Worm (Caenorhabditis elegans): ENCODE data around the gene Y43F8B.28.

Gene Y43F8B.28

ce11 chrV:19512260-19512947, 27.3 kb downstream of the Y43F8B.28 start, which contains the start of gene Y43F8B.19:
TSS of gene Y43F8B.19 (minus strand) at chrV:19512310.
- TF ChIP-seq cog-1 (tag; optimal IDR thresholded peaks at IDR 0.05) = no peak
- TF ChIP-seq ztf-29 (GFP tag; IDR thresholded peaks at IDR 0.05) = peak; percentile 67; the same call in 1 of the 2 replicates

DNA sequence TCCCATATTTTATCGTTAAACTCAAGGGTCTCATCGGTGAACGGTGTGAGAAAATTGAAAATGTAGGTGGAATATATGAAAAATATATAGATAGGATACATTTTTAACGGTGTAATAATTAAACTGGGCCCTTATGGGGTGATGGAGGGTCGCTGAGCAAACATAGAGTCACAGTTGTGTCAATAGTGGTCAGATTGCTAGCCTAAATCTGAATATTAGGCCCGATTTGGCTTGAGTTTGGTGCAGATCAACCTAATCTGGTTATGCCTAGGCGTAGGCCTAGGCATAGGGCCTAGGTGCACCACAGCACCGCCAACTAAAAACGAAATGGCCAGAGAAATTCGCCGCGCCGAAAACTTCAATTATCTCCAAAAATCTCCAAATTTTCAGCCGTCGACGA, 28.4 kb downstream of the Y43F8B.28 start, which contains the start of gene phy-4:
Gene phy-4, minus strand, starts transcription at position 101 of the 400 bp plus-strand sequence.
- TF ChIP-seq cog-1 (tag; optimal IDR thresholded peaks at IDR 0.05) (no peak), T22C8.4 (GFP tag; IDR thresholded peaks at IDR 0.05) (no peak), ref-1 (GFP tag; conservative IDR thresholded peaks at IDR 0.05) (no peak), med-1 (GFP tag; optimal IDR thresholded peaks at IDR 0.05; ENCODE audit: insufficient read depth) (no peak), tab-1 (GFP tag; IDR thresholded peaks at IDR 0.05) (no peak), ztf-23 (GFP tag; IDR thresholded peaks at IDR 0.05) (no peak), klf-2 (GFP tag; conservative IDR thresholded peaks at IDR 0.05) (no peak), flt-1 (GFP tag; IDR thresholded peaks at IDR 0.05) (no peak)

- TF ChIP-seq flt-1 (GFP tag; IDR thresholded peaks at IDR 0.05) (no peak), T22C8.4 (GFP tag; IDR thresholded peaks at IDR 0.05) (peak; percentile 68), ztf-29 (GFP tag; IDR thresholded peaks at IDR 0.05) (no peak)
Measured at ce11 chrV:19518468-19519168, 33.5 kb downstream of the Y43F8B.28 start.

DNA sequence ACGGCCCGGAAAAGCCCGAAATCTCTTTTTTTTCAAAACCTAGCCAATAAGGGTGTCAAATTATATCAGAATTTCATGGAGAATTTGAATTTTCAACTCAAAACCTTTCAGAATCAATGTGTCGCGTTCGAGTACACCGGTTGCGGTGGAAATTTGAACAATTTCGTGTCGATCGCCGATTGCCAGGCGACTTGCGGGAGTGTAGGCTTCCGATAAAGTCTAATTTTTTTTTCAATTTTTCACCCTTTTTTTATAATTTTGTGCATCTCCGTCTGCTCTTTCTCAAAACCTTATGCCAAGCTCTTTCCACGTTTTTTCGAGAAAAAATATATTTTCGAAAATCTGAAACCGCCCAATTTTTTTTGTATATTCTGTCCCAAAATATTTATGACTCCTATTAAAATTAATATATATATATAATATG, 34.4 kb downstream of the Y43F8B.28 start:
- TF ChIP-seq ztf-23 (GFP tag; IDR thresholded peaks at IDR 0.05) (no peak), tab-1 (GFP tag; IDR thresholded peaks at IDR 0.05) (no peak), med-1 (GFP tag; optimal IDR thresholded peaks at IDR 0.05; ENCODE audit: insufficient read depth) (no peak), flt-1 (GFP tag; IDR thresholded peaks at IDR 0.05) (0 out of 2 replicates have a peak, but pooled peaks have one; percentile 20), klf-2 (GFP tag; conservative IDR thresholded peaks at IDR 0.05) (no peak)

DNA sequence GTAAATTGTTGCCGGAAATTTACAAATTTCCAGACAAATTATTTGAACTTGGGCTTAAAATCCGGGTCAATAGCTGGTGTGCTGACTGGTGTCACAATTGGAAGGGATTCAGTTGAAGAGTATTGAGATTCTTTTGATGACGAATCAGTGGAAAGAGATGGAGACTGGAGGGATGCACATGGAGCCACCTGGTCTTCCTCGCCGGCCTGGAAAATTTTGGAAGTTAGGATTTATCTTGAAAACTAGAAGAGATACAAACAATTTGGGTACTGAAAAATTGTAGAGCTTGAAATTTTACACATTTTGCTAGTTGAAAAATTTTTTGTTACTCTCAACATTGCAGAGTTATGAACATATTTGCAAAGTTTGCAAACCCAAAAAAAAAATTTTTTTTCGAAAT, 35.0 kb downstream of the Y43F8B.28 start:
- TF ChIP-seq T22C8.4 (GFP tag; IDR thresholded peaks at IDR 0.05) (no peak), flt-1 (GFP tag; IDR thresholded peaks at IDR 0.05) (no peak), ref-1 (GFP tag; conservative IDR thresholded peaks at IDR 0.05) (no peak), ztf-29 (GFP tag; IDR thresholded peaks at IDR 0.05) (no peak), klf-2 (GFP tag; conservative IDR thresholded peaks at IDR 0.05) (no peak), ztf-23 (GFP tag; IDR thresholded peaks at IDR 0.05) (no peak), med-1 (GFP tag; optimal IDR thresholded peaks at IDR 0.05; ENCODE audit: insufficient read depth) (no peak), cog-1 (tag; optimal IDR thresholded peaks at IDR 0.05) (no peak), tab-1 (GFP tag; IDR thresholded peaks at IDR 0.05) (no peak)

DNA sequence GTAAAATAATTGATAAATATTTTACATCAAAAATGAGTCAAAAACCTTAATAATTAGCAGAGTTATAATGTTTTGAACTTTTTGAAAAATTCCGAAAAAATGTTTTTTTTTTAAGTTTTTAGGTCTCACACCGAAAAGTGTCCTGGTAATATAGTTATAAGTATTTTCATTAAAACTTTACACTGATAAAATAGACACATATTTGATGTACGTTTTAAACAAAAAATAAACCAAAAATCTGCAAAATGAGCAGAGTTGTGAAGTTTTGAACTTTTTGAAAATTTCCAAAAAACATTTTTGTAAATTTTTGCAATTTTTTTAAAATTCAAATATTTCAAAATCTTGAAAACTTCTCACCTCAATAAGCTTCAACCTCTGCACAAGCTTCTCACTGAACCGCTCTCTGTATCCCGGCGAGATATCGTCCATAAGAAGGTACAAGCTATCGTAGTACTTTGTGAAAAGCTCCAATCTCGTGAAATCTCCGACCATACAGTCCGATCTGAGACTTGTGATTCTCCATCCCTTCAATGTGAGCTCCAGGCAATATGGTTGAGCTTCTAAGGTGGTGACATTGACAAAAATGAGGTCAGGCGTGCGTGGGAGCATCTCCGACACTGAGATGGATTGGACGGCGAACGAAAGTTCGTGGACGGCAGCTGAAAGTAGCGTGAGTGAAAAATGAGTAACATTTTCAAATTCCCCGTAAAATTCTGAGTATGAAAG, 35.6 kb downstream of the Y43F8B.28 start:
- TF ChIP-seq ztf-23 (GFP tag; IDR thresholded peaks at IDR 0.05) (no peak), T22C8.4 (GFP tag; IDR thresholded peaks at IDR 0.05) (no peak), flt-1 (GFP tag; IDR thresholded peaks at IDR 0.05) (no peak), tab-1 (GFP tag; IDR thresholded peaks at IDR 0.05) (no peak), ref-1 (GFP tag; conservative IDR thresholded peaks at IDR 0.05) (no peak), med-1 (GFP tag; optimal IDR thresholded peaks at IDR 0.05; ENCODE audit: insufficient read depth) (no peak), ztf-29 (GFP tag; IDR thresholded peaks at IDR 0.05) (no peak), cog-1 (tag; optimal IDR thresholded peaks at IDR 0.05) (no peak), klf-2 (GFP tag; conservative IDR thresholded peaks at IDR 0.05) (no peak)

- TF ChIP-seq tab-1 (GFP tag; IDR thresholded peaks at IDR 0.05) = 0 out of 2 replicates have a peak, but pooled peaks have one; percentile 50
- no peak for TF ChIP-seq klf-2 (GFP tag; conservative IDR thresholded peaks at IDR 0.05)
Measured at ce11 chrV:19521351-19522278, 36.5 kb downstream of the Y43F8B.28 start.

ce11 chrV:19522551-19523137, 37.5 kb downstream of the Y43F8B.28 start:
- TF ChIP-seq med-1 (GFP tag; optimal IDR thresholded peaks at IDR 0.05; ENCODE audit: insufficient read depth) (no peak), klf-2 (GFP tag; conservative IDR thresholded peaks at IDR 0.05) (no peak), ref-1 (GFP tag; conservative IDR thresholded peaks at IDR 0.05) (0 out of 2 replicates have a peak, but pooled peaks have one; percentile 47), T22C8.4 (GFP tag; IDR thresholded peaks at IDR 0.05) (peak; percentile 25; the same call in 1 of the 2 replicates), tab-1 (GFP tag; IDR thresholded peaks at IDR 0.05) (0 out of 2 replicates have a peak, but pooled peaks have one; percentile 68), cog-1 (tag; optimal IDR thresholded peaks at IDR 0.05) (peak; percentile 91), ztf-23 (GFP tag; IDR thresholded peaks at IDR 0.05) (peak; percentile 63; the same call in 1 of the 2 replicates), flt-1 (GFP tag; IDR thresholded peaks at IDR 0.05) (peak; percentile 85), ztf-29 (GFP tag; IDR thresholded peaks at IDR 0.05) (no peak)
